Fruit fly (Drosophila melanogaster) whole organism, embryonic: ENCODE data around the gene BuGZ.

ENCODE experiments used
- BEAF-32 ChIP-seq: fragments of 200-800 bp; sonication (Bioruptor generic); optimal IDR thresholded peaks from 3 replicates; lab custom pipeline; 2017; ENCODE audit warnings: missing biosample characterization, missing genetic modification characterization, mild to moderate bottlenecking, moderate library complexity, missing genetic modification reagents
- Bdp1 ChIP-seq: fragments of 200-800 bp; sonication (Bioruptor generic); optimal IDR thresholded peaks from 3 replicates; lab custom pipeline; 2016; ENCODE audit warnings: missing biosample characterization, missing genetic modification characterization
- CG12659 ChIP-seq: fragments of 200-800 bp; sonication (Bioruptor generic); optimal IDR thresholded peaks from 3 replicates; lab custom pipeline; 2017; ENCODE audit warnings: mild to moderate bottlenecking, missing biosample characterization, missing genetic modification reagents, missing genetic modification characterization
- CG12744 ChIP-seq: fragments of 200-800 bp; sonication (Bioruptor generic); optimal IDR thresholded peaks from 2 replicates; lab custom pipeline; 2016; ENCODE audit warnings: missing biosample characterization, missing genetic modification characterization
- CG14710 ChIP-seq: fragments of 200-800 bp; sonication (Bioruptor generic); optimal IDR thresholded peaks from 3 replicates; lab custom pipeline; 2019; ENCODE audit warnings: missing biosample characterization, mild to moderate bottlenecking, missing genetic modification characterization, moderate library complexity
- CG1529 ChIP-seq: fragments of 200-800 bp; sonication (Bioruptor generic); optimal IDR thresholded peaks from 3 replicates; lab custom pipeline; 2018; ENCODE audit warnings: missing biosample characterization, missing genetic modification characterization
- CG2712 ChIP-seq: fragments of 200-800 bp; optimal IDR thresholded peaks from 3 replicates; lab custom pipeline; 2019; ENCODE audit warnings: missing biosample characterization, mild to moderate bottlenecking, missing genetic modification characterization, moderate library complexity
- CG30403 ChIP-seq: fragments of 200-800 bp; sonication (Bioruptor generic); optimal IDR thresholded peaks from 3 replicates; lab custom pipeline; 2016; ENCODE audit warnings: missing biosample characterization, missing genetic modification characterization
- CG32767 ChIP-seq: fragments of 200-800 bp; sonication (Bioruptor generic); IDR thresholded peaks from 2 replicates; pipeline ENCODE4 v1.3.6; 2022; ENCODE audit warnings: missing biosample characterization, missing genetic modification characterization
- CG5245 ChIP-seq: fragments of 200-800 bp; sonication (Bioruptor generic); optimal IDR thresholded peaks from 3 replicates; lab custom pipeline; 2016; ENCODE audit warnings: missing biosample characterization, missing genetic modification characterization
- CG6765 ChIP-seq: fragments of 200-800 bp; sonication (Bioruptor generic); optimal IDR thresholded peaks from 3 replicates; lab custom pipeline; 2017; ENCODE audit warnings: missing biosample characterization, mild to moderate bottlenecking, missing genetic modification characterization
- CG6813 ChIP-seq: fragments of 200-800 bp; sonication (Bioruptor generic); optimal IDR thresholded peaks from 2 replicates; lab custom pipeline; 2017; ENCODE audit warnings: missing biosample characterization, missing genetic modification characterization, mild to moderate bottlenecking, moderate library complexity, missing genetic modification reagents
- CG7556 ChIP-seq: fragments of 200-800 bp; sonication (Bioruptor generic); optimal IDR thresholded peaks from 2 replicates; lab custom pipeline; 2017; ENCODE audit warnings: missing biosample characterization, mild to moderate bottlenecking, missing genetic modification characterization
- CG8290 ChIP-seq, 3 experiments: fragments of 200-800 bp; sonication (Bioruptor generic); optimal IDR thresholded peaks; 2 replicates each; lab custom pipeline; 2016 to 2019; ENCODE audit warnings: missing biosample characterization in 3 of 3, missing genetic modification characterization in 3 of 3, mild to moderate bottlenecking in 2 of 3, moderate library complexity in 1 of 3
- CG8478 ChIP-seq: fragments of >200 bp; optimal IDR thresholded peaks from 2 replicates; lab custom pipeline; 2018
- Camta ChIP-seq: fragments of 200-800 bp; sonication (Bioruptor generic); optimal IDR thresholded peaks from 2 replicates; lab custom pipeline; 2016; ENCODE audit warnings: missing biosample characterization, missing genetic modification characterization
- D ChIP-seq, 2 experiments: fragments of 200-800 bp in 1 of 2; fragments of >200 bp in 1 of 2; sonication (Bioruptor generic) in 1 of 2; optimal IDR thresholded peaks; 2 replicates in 1 of 2; 3 replicates in 1 of 2; lab custom pipeline; 2017; ENCODE audit warnings: mild to moderate bottlenecking in 1 of 2, missing biosample characterization in 1 of 2, missing genetic modification characterization in 1 of 2, missing genetic modification reagents in 1 of 2
- Dek ChIP-seq: fragments of 200-800 bp; sonication (Bioruptor generic); optimal IDR thresholded peaks from 3 replicates; lab custom pipeline; 2019; ENCODE audit warnings: missing biosample characterization, mild to moderate bottlenecking, missing genetic modification characterization, moderate library complexity
- Dref ChIP-seq: fragments of 200-800 bp; sonication (Bioruptor generic); IDR thresholded peaks from 2 replicates; pipeline ENCODE4 v1.3.6; 2022; ENCODE audit warnings: missing biosample characterization, missing genetic modification characterization
- E2f2 ChIP-seq: fragments of 200-800 bp; sonication (Bioruptor generic); IDR thresholded peaks from 2 replicates; pipeline ENCODE4 v1.3.6; 2022; ENCODE audit warnings: missing biosample characterization, missing genetic modification characterization
- Fer2 ChIP-seq: fragments of 200-800 bp; sonication (Bioruptor generic); optimal IDR thresholded peaks from 2 replicates; lab custom pipeline; 2018; ENCODE audit warnings: missing biosample characterization, mild to moderate bottlenecking, missing genetic modification characterization, moderate library complexity
- H15 ChIP-seq: fragments of 200-800 bp; sonication (Bioruptor generic); IDR thresholded peaks from 3 replicates; pipeline ENCODE4 v1.3.6; 2022; ENCODE audit warnings: missing biosample characterization, missing genetic modification characterization
- Hsf ChIP-seq: fragments of 200-800 bp; sonication (Bioruptor generic); optimal IDR thresholded peaks from 3 replicates; lab custom pipeline; 2016; ENCODE audit warnings: missing biosample characterization, missing genetic modification characterization
- MESR4 ChIP-seq: fragments of 200-800 bp; sonication (Bioruptor generic); optimal IDR thresholded peaks from 2 replicates; lab custom pipeline; 2018; ENCODE audit warnings: missing biosample characterization, mild to moderate bottlenecking, missing genetic modification characterization, moderate library complexity
- Sin3A ChIP-seq: fragments of >200 bp; optimal IDR thresholded peaks from 2 replicates; lab custom pipeline; 2018
- bab2 ChIP-seq: fragments of 200-800 bp; sonication (Bioruptor generic); optimal IDR thresholded peaks from 2 replicates; lab custom pipeline; 2016; ENCODE audit warnings: missing biosample characterization, missing genetic modification characterization
- chn ChIP-seq: fragments of 200-800 bp; sonication (Bioruptor generic); optimal IDR thresholded peaks from 2 replicates; lab custom pipeline; 2016; ENCODE audit warnings: missing biosample characterization, missing genetic modification characterization
- dmrt11E ChIP-seq: fragments of 200-800 bp; sonication (Bioruptor generic); optimal IDR thresholded peaks from 3 replicates; lab custom pipeline; 2018; ENCODE audit warnings: missing biosample characterization, mild to moderate bottlenecking, missing genetic modification characterization, moderate library complexity
- eyg ChIP-seq: fragments of 200-800 bp; sonication (Bioruptor generic); optimal IDR thresholded peaks from 3 replicates; lab custom pipeline; 2016; ENCODE audit warnings: missing biosample characterization, missing genetic modification characterization
- fd64A ChIP-seq: fragments of 200-800 bp; sonication (Bioruptor generic); optimal IDR thresholded peaks from 3 replicates; lab custom pipeline; 2018; ENCODE audit warnings: missing biosample characterization, mild to moderate bottlenecking, missing genetic modification characterization
- inv ChIP-seq: fragments of 200-800 bp; sonication (Bioruptor generic); IDR thresholded peaks from 2 replicates; pipeline ENCODE4 v1.3.6; 2022; ENCODE audit warnings: missing biosample characterization, missing genetic modification characterization; ENCODE audit not compliant: partially characterized antibody
- ken ChIP-seq: fragments of 200-800 bp; sonication (Bioruptor generic); IDR thresholded peaks from 3 replicates; pipeline ENCODE4 v1.3.6; 2022; ENCODE audit warnings: missing biosample characterization, missing genetic modification characterization
- lov ChIP-seq, 2 experiments: fragments of 200-800 bp in 1 of 2; fragments of >200 bp in 1 of 2; sonication (Bioruptor generic) in 1 of 2; IDR thresholded peaks in 1 of 2; optimal IDR thresholded peaks in 1 of 2; 2 replicates in 1 of 2; 3 replicates in 1 of 2; pipeline versions ENCODE4 v1.3.6 to Lab custom; 2017 to 2022; ENCODE audit warnings: missing biosample characterization in 1 of 2, missing genetic modification characterization in 1 of 2
- nom ChIP-seq: fragments of 200-800 bp; sonication (Bioruptor generic); optimal IDR thresholded peaks from 2 replicates; lab custom pipeline; 2017; ENCODE audit warnings: missing biosample characterization, missing genetic modification characterization, mild to moderate bottlenecking, moderate library complexity, missing genetic modification reagents
- pfk ChIP-seq: fragments of 200-800 bp; sonication (Bioruptor generic); optimal IDR thresholded peaks from 2 replicates; lab custom pipeline; 2018; ENCODE audit warnings: missing biosample characterization, mild to moderate bottlenecking, missing genetic modification characterization, moderate library complexity
- sc ChIP-seq, 3 experiments: fragments of >200 bp in 2 of 3; fragments of 200-800 bp in 1 of 3; sonication (Bioruptor generic) in 1 of 3; optimal IDR thresholded peaks; 2 replicates in 2 of 3; 3 replicates in 1 of 3; lab custom pipeline; 2017; ENCODE audit warnings: mild to moderate bottlenecking in 1 of 3, missing biosample characterization in 1 of 3, missing genetic modification characterization in 1 of 3, missing genetic modification reagents in 1 of 3
- ssp ChIP-seq: fragments of 200-800 bp; sonication (Bioruptor generic); IDR thresholded peaks from 2 replicates; pipeline ENCODE4 v1.3.6; 2022; ENCODE audit warnings: missing biosample characterization, missing genetic modification characterization
- sug ChIP-seq: fragments of 200-800 bp; optimal IDR thresholded peaks from 2 replicates; lab custom pipeline; 2019; ENCODE audit warnings: missing biosample characterization, mild to moderate bottlenecking, missing genetic modification characterization, moderate library complexity
- zen ChIP-seq: fragments of 200-800 bp; sonication (Bioruptor generic); optimal IDR thresholded peaks from 3 replicates; lab custom pipeline; 2018; ENCODE audit warnings: missing biosample characterization, mild to moderate bottlenecking, missing genetic modification characterization, moderate library complexity
- zf30C ChIP-seq: fragments of 200-800 bp; sonication (Bioruptor generic); optimal IDR thresholded peaks from 3 replicates; lab custom pipeline; 2018; ENCODE audit warnings: missing biosample characterization, mild to moderate bottlenecking, missing genetic modification characterization

The BuGZ gene

DNA sequence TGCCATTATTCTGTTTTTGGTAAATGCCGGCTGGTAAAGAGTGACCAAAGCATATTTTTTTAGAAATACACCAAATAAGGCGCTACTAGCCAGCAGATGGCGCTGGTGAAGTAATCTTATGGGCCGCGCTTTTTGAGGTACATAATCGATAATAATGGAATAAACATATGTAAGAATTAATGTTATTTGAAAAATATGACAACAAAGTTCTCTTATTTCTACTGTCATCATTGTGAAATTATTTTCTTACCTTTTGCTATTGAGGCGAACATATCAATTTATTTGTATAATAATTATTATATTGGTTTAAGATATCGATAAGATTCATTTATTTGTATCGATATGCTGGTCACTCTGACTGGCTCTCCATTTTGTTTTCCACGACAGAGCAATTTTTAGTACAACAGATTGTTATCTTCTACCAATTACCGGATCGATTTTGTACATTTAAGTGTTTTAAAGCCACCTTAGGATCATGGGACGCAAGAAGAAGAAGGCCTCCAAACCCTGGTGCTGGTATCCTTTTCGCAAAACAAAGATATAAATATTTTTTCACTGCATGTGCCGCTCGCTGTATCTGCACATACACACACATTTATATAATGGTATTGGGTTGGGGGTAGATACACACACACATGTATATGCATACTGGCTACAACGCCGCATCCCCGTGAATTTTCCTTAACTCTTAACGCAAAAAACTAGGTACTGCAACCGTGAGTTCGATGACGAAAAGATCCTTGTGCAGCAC, at the start of gene BuGZ, which contains the start of gene LSm7 (continued):
- TF ChIP-seq CG7556 (no peak), zf30C (GFP tag; lab: Kevin White, UChicago) (no peak), CG6765 (peak; percentile 19), dmrt11E (tag; lab: Kevin White, UChicago) (peak; percentile 55), H15 (GFP tag; lab: Robert Waterston, UW) (0 out of 3 replicates have a peak, but pooled peaks have one; percentile 12), CG8478 (lab: Kevin White, UChicago) (no peak), bab2 (GFP tag; lab: Kevin White, UChicago) (no peak), Fer2 (tag; lab: Kevin White, UChicago) (no peak), CG1529 (GFP tag; lab: Kevin White, UChicago) (peak; percentile 17), sc (optimal IDR thresholded peaks at IDR 0.05; lab: Kevin White, UChicago) (no peak), sc (GFP tag; optimal IDR thresholded peaks at IDR 0.05; lab: Kevin White, UChicago) (no peak), Dek (tag; lab: Kevin White, UChicago) (no peak), Dref (GFP tag; lab: Robert Waterston, UW) (peak; percentile 66), ken (GFP tag; lab: Robert Waterston, UW) (no peak), ssp (no peak), BEAF-32 (peak; percentile 78), CG5245 (GFP tag; lab: Kevin White, UChicago) (peak; percentile 17), zen (tag; lab: Kevin White, UChicago) (peak; percentile 68), lov (optimal IDR thresholded peaks at IDR 0.05; lab: Kevin White, UChicago) (no peak), lov (GFP tag; IDR thresholded peaks at IDR 0.05; lab: Robert Waterston, UW) (no peak), sug (tag; lab: Kevin White, UChicago) (peak; percentile 53), CG32767 (GFP tag; lab: Robert Waterston, UW) (peak; percentile 80), E2f2 (GFP tag; lab: Robert Waterston, UW) (peak; percentile 62), Bdp1 (GFP tag; lab: Kevin White, UChicago) (no peak), Sin3A (lab: Kevin White, UChicago) (peak; percentile 32), fd64A (GFP tag; lab: Kevin White, UChicago) (no peak), D (optimal IDR thresholded peaks at IDR 0.05; lab: Kevin White, UChicago) (no peak), D (GFP tag; optimal IDR thresholded peaks at IDR 0.05; lab: Kevin White, UChicago) (peak; percentile 29), eyg (GFP tag; lab: Kevin White, UChicago) (no peak), CG14710 (tag; lab: Kevin White, UChicago) (peak; percentile 82), Hsf (GFP tag; lab: Kevin White, UChicago) (peak; percentile 38), pfk (GFP tag; lab: Kevin White, UChicago) (no peak), CG6813 (GFP tag; lab: Kevin White, UChicago) (no peak), nom (GFP tag; lab: Kevin White, UChicago) (no peak), CG30403 (GFP tag; lab: Kevin White, UChicago) (peak; percentile 38), chn (GFP tag; lab: Kevin White, UChicago) (peak; percentile 10), inv (GFP tag; lab: Robert Waterston, UW) (peak; percentile 60), CG2712 (tag; lab: Kevin White, UChicago) (peak; percentile 65), CG8290 (GFP tag; optimal IDR thresholded peaks at IDR 0.05; lab: Kevin White, UChicago) (peak; percentile 29), CG8290 (tag; optimal IDR thresholded peaks at IDR 0.05; lab: Kevin White, UChicago) (no peak), CG12744 (GFP tag; lab: Kevin White, UChicago) (no peak), CG12659 (GFP tag; lab: Kevin White, UChicago) (peak; percentile 85), Camta (GFP tag; lab: Kevin White, UChicago) (peak; percentile 25), MESR4 (GFP tag; lab: Kevin White, UChicago) (peak; percentile 98)
- TF ChIP-seq, all 482 proteins: peak for 144
